Worm (Caenorhabditis elegans): ENCODE data around the gene acl-7.

DNA sequence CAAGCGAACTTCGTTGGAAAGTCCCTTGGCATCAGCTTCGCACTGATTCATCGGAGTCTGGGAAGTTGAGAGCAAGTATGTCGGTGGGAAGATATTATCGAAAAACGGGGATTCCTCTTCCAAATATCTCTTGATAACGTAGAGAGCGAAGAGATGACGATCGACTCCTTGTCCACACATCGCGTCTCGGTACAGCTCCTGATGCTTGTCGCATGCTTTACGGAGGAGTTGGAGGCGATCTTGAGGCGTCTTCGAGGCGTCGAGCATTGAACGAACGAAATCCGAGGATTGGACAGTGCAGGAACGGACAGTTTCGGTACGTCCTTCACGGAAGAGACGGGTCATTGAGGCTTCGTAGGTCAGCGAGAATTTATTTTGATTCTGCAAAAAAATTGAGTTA is 26.8 kb downstream of the acl-7 start:
- no peak for TF ChIP-seq Y55F3AM.14 (GFP tag; optimal IDR thresholded peaks at IDR 0.05)
- no peak for TF ChIP-seq lin-13 (GFP tag; optimal IDR thresholded peaks at IDR 0.05)
- TF ChIP-seq ama-1 (optimal IDR thresholded peaks at IDR 0.05), result no peak
- no peak for TF ChIP-seq R02D3.7 (tag; optimal IDR thresholded peaks at IDR 0.05)

Measured in whole organism, L2 larva.